Worm (Caenorhabditis elegans) whole organism, late embryonic: Measurements from ENCODE around the gene spas-1.

Experiments
- C08G9.2 ChIP-seq: sonication (generic microtip); optimal IDR thresholded peaks from 2 replicates; lab custom pipeline; 2016; ENCODE audit warnings: mild to moderate bottlenecking, missing genetic modification characterization, moderate library complexity, missing compliant biosample characterization
- F13H6.1 ChIP-seq: sonication (generic microtip); optimal IDR thresholded peaks from 2 replicates; lab custom pipeline; 2016; ENCODE audit warnings: missing genetic modification characterization, missing compliant biosample characterization
- K02D7.2 ChIP-seq: sonication (generic microtip); optimal IDR thresholded peaks from 2 replicates; lab custom pipeline; 2017; ENCODE audit warnings: mild to moderate bottlenecking, missing genetic modification characterization, missing compliant biosample characterization
- Y22D7AL.16 ChIP-seq: sonication (generic microtip); optimal IDR thresholded peaks from 2 replicates; lab custom pipeline; 2016; ENCODE audit warnings: missing genetic modification characterization, missing compliant biosample characterization
- ahr-1 ChIP-seq: sonication (generic microtip); optimal IDR thresholded peaks from 2 replicates; lab custom pipeline; 2016; ENCODE audit warnings: missing genetic modification characterization, missing compliant biosample characterization
- ceh-2 ChIP-seq: sonication (generic microtip); optimal IDR thresholded peaks from 2 replicates; lab custom pipeline; 2016; ENCODE audit warnings: missing genotype, missing genetic modification characterization, missing compliant biosample characterization
- ceh-24 ChIP-seq: sonication (generic microtip); optimal IDR thresholded peaks from 2 replicates; lab custom pipeline; 2016; ENCODE audit warnings: mild to moderate bottlenecking, missing genetic modification characterization, missing compliant biosample characterization
- ceh-31 ChIP-seq: sonication (generic microtip); optimal IDR thresholded peaks from 2 replicates; lab custom pipeline; 2016; ENCODE audit warnings: missing genetic modification characterization, missing compliant biosample characterization
- ceh-34 ChIP-seq: sonication (generic microtip); optimal IDR thresholded peaks from 2 replicates; lab custom pipeline; 2016; ENCODE audit warnings: mild to moderate bottlenecking, missing genetic modification characterization, missing compliant biosample characterization
- ceh-45 ChIP-seq: fragments of 200-800 bp; sonication (Bioruptor generic); IDR thresholded peaks from 2 replicates; pipeline ENCODE4 v1.3.6; 2022; ENCODE audit warnings: missing genetic modification reagents, missing genetic modification characterization, missing compliant biosample characterization
- ceh-6 ChIP-seq: fragments of 200-800 bp; sonication (Bioruptor generic); optimal IDR thresholded peaks from 2 replicates; lab custom pipeline; 2018; ENCODE audit warnings: mild to moderate bottlenecking, missing genetic modification characterization, missing compliant biosample characterization
- ceh-9 ChIP-seq: sonication (generic microtip); optimal IDR thresholded peaks from 2 replicates; lab custom pipeline; 2016; ENCODE audit warnings: mild to moderate bottlenecking, missing genetic modification characterization, inconsistent platforms, missing compliant biosample characterization
- che-1 ChIP-seq: sonication (generic microtip); optimal IDR thresholded peaks from 2 replicates; lab custom pipeline; 2016; ENCODE audit warnings: mild to moderate bottlenecking, missing genetic modification characterization, missing compliant biosample characterization
- dve-1 ChIP-seq: sonication (generic microtip); optimal IDR thresholded peaks from 2 replicates; lab custom pipeline; 2017; ENCODE audit warnings: antibody characterized with exemption, mild to moderate bottlenecking, missing genetic modification characterization, missing compliant biosample characterization
- elt-2 ChIP-seq: sonication (generic microtip); optimal IDR thresholded peaks from 2 replicates; lab custom pipeline; 2016; ENCODE audit warnings: missing genetic modification reagents, missing genetic modification characterization, missing compliant biosample characterization
- elt-4 ChIP-seq: sonication (generic microtip); optimal IDR thresholded peaks from 2 replicates; lab custom pipeline; 2016; ENCODE audit warnings: missing genetic modification characterization, missing compliant biosample characterization
- eyg-1 ChIP-seq: sonication (generic microtip); optimal IDR thresholded peaks from 2 replicates; lab custom pipeline; 2016; ENCODE audit warnings: missing genotype, missing genetic modification characterization, missing compliant biosample characterization
- fkh-10 ChIP-seq: fragments of 150-350 bp; optimal IDR thresholded peaks from 2 replicates; lab custom pipeline; 2014; ENCODE audit warnings: missing biosample characterization, missing genetic modification reagents, missing genetic modification characterization
- fkh-6 ChIP-seq: sonication (generic microtip); optimal IDR thresholded peaks from 2 replicates; lab custom pipeline; 2016; ENCODE audit warnings: missing genetic modification characterization, missing compliant biosample characterization
- hlh-13 ChIP-seq: fragments of 200-800 bp; sonication (Bioruptor generic); optimal IDR thresholded peaks from 2 replicates; lab custom pipeline; 2018; ENCODE audit warnings: mild to moderate bottlenecking, missing genetic modification characterization, missing compliant biosample characterization
- hlh-15 ChIP-seq: sonication (generic microtip); optimal IDR thresholded peaks from 2 replicates; lab custom pipeline; 2016; ENCODE audit warnings: missing genetic modification characterization, missing compliant biosample characterization
- hlh-6 ChIP-seq: sonication (generic microtip); optimal IDR thresholded peaks from 2 replicates; lab custom pipeline; 2016; ENCODE audit warnings: missing genotype, missing genetic modification characterization, missing compliant biosample characterization
- nhr-232 ChIP-seq: sonication (generic microtip); optimal IDR thresholded peaks from 2 replicates; lab custom pipeline; 2016; ENCODE audit warnings: missing genetic modification characterization, missing compliant biosample characterization
- npax-4 ChIP-seq: sonication (generic microtip); optimal IDR thresholded peaks from 2 replicates; lab custom pipeline; 2016; ENCODE audit warnings: missing genetic modification characterization, missing compliant biosample characterization
- pag-3 ChIP-seq: sonication (generic microtip); optimal IDR thresholded peaks from 2 replicates; lab custom pipeline; 2016; ENCODE audit warnings: missing compliant biosample characterization, missing genetic modification characterization, borderline replicate concordance
- pax-1 ChIP-seq: fragments of 150-350 bp; optimal IDR thresholded peaks from 2 replicates; lab custom pipeline; 2014; ENCODE audit warnings: missing biosample characterization, missing genetic modification characterization
- pha-2 ChIP-seq: sonication (generic microtip); optimal IDR thresholded peaks from 2 replicates; lab custom pipeline; 2017; ENCODE audit warnings: mild to moderate bottlenecking, missing genetic modification characterization, missing compliant biosample characterization
- ref-2 ChIP-seq: sonication (generic microtip); optimal IDR thresholded peaks from 2 replicates; lab custom pipeline; 2016; ENCODE audit warnings: missing genetic modification characterization, missing compliant biosample characterization
- sdc-2 ChIP-seq: sonication (generic microtip); optimal IDR thresholded peaks from 2 replicates; lab custom pipeline; 2016; ENCODE audit warnings: missing genotype, missing genetic modification characterization, missing compliant biosample characterization
- sox-4 ChIP-seq: sonication (generic microtip); optimal IDR thresholded peaks from 2 replicates; lab custom pipeline; 2017; ENCODE audit warnings: mild to moderate bottlenecking, missing genetic modification characterization, inconsistent platforms, missing compliant biosample characterization
- syd-9 ChIP-seq: sonication (generic microtip); optimal IDR thresholded peaks from 2 replicates; lab custom pipeline; 2016; ENCODE audit warnings: mild to moderate bottlenecking, missing genetic modification characterization, moderate library complexity, missing compliant biosample characterization
- tbx-2 ChIP-seq: sonication (generic microtip); optimal IDR thresholded peaks from 2 replicates; lab custom pipeline; 2016; ENCODE audit warnings: missing genetic modification characterization, missing compliant biosample characterization
- ttx-3 ChIP-seq: sonication (generic microtip); optimal IDR thresholded peaks from 2 replicates; lab custom pipeline; 2016; ENCODE audit warnings: missing genetic modification reagents, missing genetic modification characterization, missing compliant biosample characterization
- unc-3 ChIP-seq, 2 experiments: fragments of 200-800 bp in 1 of 2; sonication (Bioruptor generic) in 1 of 2; sonication (generic microtip) in 1 of 2; conservative IDR thresholded peaks in 1 of 2; optimal IDR thresholded peaks in 1 of 2; 2 replicates each; pipeline versions ENCODE4 v1.3.6 to Lab custom; 2016 to 2022; ENCODE audit warnings: missing compliant biosample characterization in 2 of 2, missing genetic modification characterization in 2 of 2, missing genetic modification reagents in 1 of 2
- unc-55 ChIP-seq: sonication (generic microtip); optimal IDR thresholded peaks from 2 replicates; lab custom pipeline; 2017; ENCODE audit warnings: missing biosample characterization, missing genetic modification reagents, missing genetic modification characterization
- unc-86 ChIP-seq: sonication (generic microtip); optimal IDR thresholded peaks from 2 replicates; lab custom pipeline; 2016; ENCODE audit warnings: missing genetic modification characterization, missing compliant biosample characterization
- zip-5 ChIP-seq: sonication (generic microtip); optimal IDR thresholded peaks from 2 replicates; lab custom pipeline; 2016; ENCODE audit warnings: missing genetic modification characterization, missing compliant biosample characterization

Gene spas-1

ce11 chrV:9166306-9166705, 9.3 kb upstream of the spas-1 start:
- no peak for TF ChIP-seq sox-4 (tag; lab: Kevin White, UChicago)

- no peak for TF ChIP-seq F13H6.1
- no peak for TF ChIP-seq hlh-13 (GFP tag; lab: Kevin White, UChicago)
- no peak for TF ChIP-seq ceh-45 (GFP tag; lab: Robert Waterston, UW)
- TF ChIP-seq elt-2 (tag; lab: Kevin White, UChicago), result no peak
- no peak for TF ChIP-seq pax-1 (tag; lab: Kevin White, UChicago)
- TF ChIP-seq, all 69 proteins: peak for 0
These were observed 7.5 kb upstream of the spas-1 start, which contains the start of gene B0222.11 for ce11 chrV:9168089-9168488. TSS of gene B0222.11 (minus strand) at chrV:9168189.

DNA sequence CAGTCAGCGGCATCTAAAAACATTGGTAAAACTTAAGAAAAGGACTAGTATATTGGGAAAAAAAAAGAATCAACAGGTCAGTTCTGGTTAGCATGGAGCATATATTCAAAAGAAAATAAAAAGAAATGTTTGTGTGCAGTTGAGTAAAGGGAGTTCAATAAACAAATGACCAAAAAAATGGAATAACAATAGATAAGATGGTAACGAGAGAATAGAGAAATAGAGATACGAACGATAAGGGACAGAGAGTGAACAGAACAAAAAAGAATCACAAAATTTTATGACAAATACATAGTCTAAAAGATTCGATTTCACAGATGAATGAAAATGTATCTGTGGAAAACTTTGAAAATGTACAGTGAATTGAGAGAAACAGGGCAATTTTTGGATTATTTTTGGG, 2.6 kb upstream of the spas-1 start, which contains the start of gene gad-3:
gad-3 (minus strand) TSS at position 17 of the 400 bp plus-strand sequence.
- TF ChIP-seq unc-3 (GFP tag; conservative IDR thresholded peaks at IDR 0.05; lab: Robert Waterston, UW), result no peak
- no peak for TF ChIP-seq unc-3 (tag; optimal IDR thresholded peaks at IDR 0.05; lab: Kevin White, UChicago)
- no peak for TF ChIP-seq ahr-1 (tag; lab: Kevin White, UChicago)

DNA sequence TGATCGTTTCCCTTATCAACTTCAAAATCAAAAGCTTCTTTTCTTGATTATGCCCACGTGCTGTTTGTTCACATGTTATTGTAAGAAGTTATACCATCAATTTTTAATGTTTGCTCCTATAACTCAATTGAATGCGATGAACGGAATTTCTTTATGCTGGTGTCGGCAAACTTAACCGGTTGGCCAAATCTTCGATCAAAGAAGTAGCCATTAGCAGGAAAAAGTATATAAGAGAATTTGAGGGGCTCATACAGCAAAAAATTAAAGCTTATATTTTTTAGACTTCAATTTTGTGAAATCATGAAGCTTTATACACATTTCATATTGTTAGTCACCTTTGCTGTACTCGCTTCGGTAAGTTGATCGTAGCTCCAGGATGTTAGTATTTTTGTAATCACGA, 1.8 kb upstream of the spas-1 start, which contains the start of gene pqn-16:
pqn-16 (plus strand) TSS at position 301 of the 400 bp plus-strand sequence.
- no peak for TF ChIP-seq tbx-2
- TF ChIP-seq sdc-2 (tag; lab: Kevin White, UChicago), result no peak
- no peak for TF ChIP-seq pag-3
- no peak for TF ChIP-seq ceh-45 (GFP tag; lab: Robert Waterston, UW)
- no peak for TF ChIP-seq ceh-9 (tag; lab: Kevin White, UChicago)
- TF ChIP-seq hlh-15, result no peak
- TF ChIP-seq ceh-2 (tag; lab: Kevin White, UChicago), result no peak
- TF ChIP-seq F13H6.1, result no peak
- no peak for TF ChIP-seq dve-1 (tag; lab: Kevin White, UChicago)
- no peak for TF ChIP-seq npax-4 (tag; lab: Kevin White, UChicago)
- no peak for TF ChIP-seq eyg-1 (tag; lab: Kevin White, UChicago)
- no peak for TF ChIP-seq fkh-10 (GFP tag; lab: Kevin White, UChicago)
- TF ChIP-seq ref-2 (tag; lab: Kevin White, UChicago), result no peak
- no peak for TF ChIP-seq C08G9.2 (tag; lab: Kevin White, UChicago)
- TF ChIP-seq pha-2 (tag; lab: Kevin White, UChicago), result no peak
- no peak for TF ChIP-seq ceh-24 (tag; lab: Kevin White, UChicago)
- TF ChIP-seq ceh-31 (tag; lab: Kevin White, UChicago), result no peak
- no peak for TF ChIP-seq nhr-232
- TF ChIP-seq K02D7.2 (tag; lab: Kevin White, UChicago), result no peak

DNA sequence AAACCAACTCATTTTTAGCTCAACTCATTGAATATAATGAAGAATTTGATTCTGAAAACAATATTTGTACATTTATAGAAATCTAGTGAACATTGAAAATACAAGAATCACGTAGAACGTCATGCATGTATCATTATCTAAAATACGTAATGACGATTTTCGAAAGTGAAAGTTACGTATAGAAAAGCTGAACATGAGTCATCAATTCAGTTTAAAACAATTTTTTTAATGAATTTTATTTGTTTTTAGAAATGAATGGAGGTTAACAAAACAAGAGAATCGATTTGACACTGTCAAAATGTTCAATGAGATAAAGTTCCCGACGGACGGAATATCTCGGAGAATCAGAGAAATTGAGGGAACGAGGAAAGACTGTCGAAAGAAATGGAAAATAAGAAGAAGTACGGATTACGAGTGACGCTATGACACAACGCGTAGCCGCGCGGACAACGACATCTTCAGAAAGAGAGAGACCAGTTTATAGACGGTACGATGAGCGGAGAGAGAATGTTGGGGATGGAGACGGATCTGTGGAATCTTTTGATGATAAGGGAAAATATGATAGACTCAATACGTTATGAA, 6.2 kb downstream of the spas-1 start, which contains the start of gene ptr-1:
ptr-1 (minus strand) TSS at position 51 of the 582 bp plus-strand sequence.
- TF ChIP-seq sox-4 (tag; lab: Kevin White, UChicago) (no peak), unc-86 (tag; lab: Kevin White, UChicago) (no peak), fkh-6 (no peak), syd-9 (tag; lab: Kevin White, UChicago) (no peak), dve-1 (tag; lab: Kevin White, UChicago) (no peak), ref-2 (tag; lab: Kevin White, UChicago) (no peak), F13H6.1 (no peak), ceh-34 (tag; lab: Kevin White, UChicago) (no peak), hlh-6 (tag; lab: Kevin White, UChicago) (no peak), Y22D7AL.16 (no peak), ahr-1 (tag; lab: Kevin White, UChicago) (no peak), che-1 (tag; lab: Kevin White, UChicago) (no peak), ttx-3 (no peak), zip-5 (tag; lab: Kevin White, UChicago) (no peak), ceh-6 (GFP tag; lab: Kevin White, UChicago) (no peak), fkh-10 (GFP tag; lab: Kevin White, UChicago) (no peak), unc-55 (GFP tag; lab: Kevin White, UChicago) (no peak), elt-4 (tag; lab: Kevin White, UChicago) (no peak)
